Worm (Caenorhabditis elegans) whole organism, L1 larva: ENCODE measurements around the gene fbxb-108.

ENCODE experiments used
- C16A3.4 ChIP-seq: fragments of 150-350 bp; optimal IDR thresholded peaks from 2 replicates; lab custom pipeline; 2014; ENCODE audit warnings: missing biosample characterization, missing genetic modification characterization
- alr-1 ChIP-seq: fragments of 200-800 bp; sonication (Bioruptor generic); optimal IDR thresholded peaks from 2 replicates; lab custom pipeline; 2018; ENCODE audit warnings: borderline replicate concordance, mild to moderate bottlenecking, missing genetic modification characterization, missing compliant biosample characterization
- ceh-82 ChIP-seq, 3 experiments: fragments of 150-350 bp in 1 of 3; sonication (generic microtip) in 2 of 3; optimal IDR thresholded peaks; 2 replicates each; lab custom pipeline; 2014 to 2017; ENCODE audit warnings: missing biosample characterization in 3 of 3, missing genetic modification characterization in 3 of 3
- ceh-88 ChIP-seq: fragments of 200-800 bp; sonication (Bioruptor generic); IDR thresholded peaks from 2 replicates; pipeline ENCODE4 v1.3.6; 2022; ENCODE audit warnings: missing genetic modification characterization, missing compliant biosample characterization
- ces-1 ChIP-seq: fragments of 150-350 bp; optimal IDR thresholded peaks from 2 replicates; lab custom pipeline; 2014; ENCODE audit warnings: missing biosample characterization, missing genetic modification reagents, missing genetic modification characterization
- dsc-1 ChIP-seq: sonication (generic microtip); optimal IDR thresholded peaks from 2 replicates; lab custom pipeline; 2016; ENCODE audit warnings: mild to moderate bottlenecking, missing genetic modification characterization, missing compliant biosample characterization
- efl-1 ChIP-seq, 4 experiments: fragments of 150-350 bp; optimal IDR thresholded peaks in 3 of 4; peaks in 1 of 4; 1 replicate in 1 of 4; 2 replicates in 3 of 4; lab custom pipeline; 2014; ENCODE audit warnings: missing biosample characterization in 2 of 4, missing genetic modification characterization in 2 of 4, missing genetic modification reagents in 2 of 4
- efl-3 ChIP-seq: fragments of 200-800 bp; sonication (Bioruptor generic); optimal IDR thresholded peaks from 2 replicates; lab custom pipeline; 2018; ENCODE audit warnings: mild to moderate bottlenecking, missing genetic modification characterization, missing compliant biosample characterization
- egl-13 ChIP-seq: sonication (generic microtip); optimal IDR thresholded peaks from 2 replicates; lab custom pipeline; 2016; ENCODE audit warnings: missing genotype, missing genetic modification reagents, missing genetic modification characterization, missing compliant biosample characterization
- egl-27 ChIP-seq, 2 experiments: fragments of 150-350 bp in 1 of 2; sonication (generic microtip); optimal IDR thresholded peaks; 3 replicates each; lab custom pipeline; 2017 to 2018; ENCODE audit warnings: missing biosample characterization in 2 of 2, missing genetic modification characterization in 2 of 2, missing genetic modification reagents in 2 of 2
- elt-3 ChIP-seq, 6 experiments: fragments of 150-350 bp in 1 of 6; sonication (generic microtip); optimal IDR thresholded peaks; 2 replicates each; lab custom pipeline; 2017 to 2018; ENCODE audit warnings: missing biosample characterization in 6 of 6, missing genetic modification characterization in 6 of 6, inconsistent platforms in 1 of 6
- fkh-10 ChIP-seq: sonication (generic microtip); optimal IDR thresholded peaks from 2 replicates; lab custom pipeline; 2017; ENCODE audit warnings: missing biosample characterization, missing genetic modification reagents, missing genetic modification characterization
- fkh-4 ChIP-seq: sonication (generic microtip); optimal IDR thresholded peaks from 2 replicates; lab custom pipeline; 2016; ENCODE audit warnings: missing compliant biosample characterization, missing genetic modification characterization, borderline replicate concordance
- hlh-4 ChIP-seq: sonication (generic microtip); optimal IDR thresholded peaks from 2 replicates; lab custom pipeline; 2016; ENCODE audit warnings: mild to moderate bottlenecking, missing genetic modification characterization, missing compliant biosample characterization
- isw-1 ChIP-seq: fragments of 200-800 bp; sonication (Bioruptor generic); IDR thresholded peaks from 2 replicates; pipeline ENCODE4 v1.3.6; 2022; ENCODE audit warnings: missing genetic modification characterization, missing compliant biosample characterization
- jun-1 ChIP-seq: fragments of 150-350 bp; optimal IDR thresholded peaks from 2 replicates; lab custom pipeline; 2014; ENCODE audit warnings: missing biosample characterization, missing genetic modification reagents, missing genetic modification characterization
- lin-14 ChIP-seq: fragments of 200-800 bp; sonication (Bioruptor generic); optimal IDR thresholded peaks from 2 replicates; lab custom pipeline; 2018; ENCODE audit warnings: mild to moderate bottlenecking, missing genetic modification characterization, moderate library complexity, missing compliant biosample characterization
- lin-15B ChIP-seq: fragments of 150-350 bp; sonication (generic microtip); optimal IDR thresholded peaks from 3 replicates; lab custom pipeline; 2014; ENCODE audit warnings: missing biosample characterization, missing genetic modification characterization
- lir-3 ChIP-seq: sonication (generic microtip); optimal IDR thresholded peaks from 2 replicates; lab custom pipeline; 2016; ENCODE audit warnings: mild to moderate bottlenecking, missing genetic modification characterization, moderate library complexity, missing compliant biosample characterization; ENCODE audit not compliant: poor library complexity
- mab-9 ChIP-seq: fragments of 200-800 bp; sonication (Bioruptor generic); IDR thresholded peaks from 2 replicates; pipeline ENCODE4 v1.3.6; 2022; ENCODE audit warnings: missing genetic modification reagents, missing genetic modification characterization, missing compliant biosample characterization
- mep-1 ChIP-seq: fragments of 150-350 bp; optimal IDR thresholded peaks from 2 replicates; lab custom pipeline; 2014; ENCODE audit warnings: missing biosample characterization, missing genetic modification characterization
- nhr-11 ChIP-seq: fragments of 150-350 bp; optimal IDR thresholded peaks from 2 replicates; lab custom pipeline; 2014; ENCODE audit warnings: missing biosample characterization, missing genetic modification characterization
- nhr-19 ChIP-seq: fragments of 200-800 bp; sonication (Bioruptor generic); conservative IDR thresholded peaks from 2 replicates; pipeline ENCODE4 v1.3.6; 2022; ENCODE audit warnings: missing genetic modification characterization, missing compliant biosample characterization
- nhr-237 ChIP-seq: fragments of 150-350 bp; optimal IDR thresholded peaks from 2 replicates; lab custom pipeline; 2014; ENCODE audit warnings: missing biosample characterization, missing genetic modification characterization
- nhr-28 ChIP-seq: fragments of 150-350 bp; optimal IDR thresholded peaks from 2 replicates; lab custom pipeline; 2014; ENCODE audit warnings: missing biosample characterization, missing genetic modification characterization
- nhr-47 ChIP-seq: sonication (generic microtip); optimal IDR thresholded peaks from 2 replicates; lab custom pipeline; 2016; ENCODE audit warnings: mild to moderate bottlenecking, missing genetic modification characterization, moderate library complexity, missing compliant biosample characterization
- nhr-77 ChIP-seq: fragments of 150-350 bp; optimal IDR thresholded peaks from 2 replicates; lab custom pipeline; 2014; ENCODE audit warnings: missing biosample characterization, missing genetic modification characterization
- nhr-84 ChIP-seq: sonication (generic microtip); optimal IDR thresholded peaks from 2 replicates; lab custom pipeline; 2017; ENCODE audit warnings: missing biosample characterization, missing genetic modification characterization
- nhr-90 ChIP-seq: sonication (generic microtip); optimal IDR thresholded peaks from 2 replicates; lab custom pipeline; 2016; ENCODE audit warnings: mild to moderate bottlenecking, missing genetic modification characterization, missing compliant biosample characterization; ENCODE audit not compliant: poor library complexity
- pax-3 ChIP-seq: fragments of 200-800 bp; sonication (Bioruptor generic); optimal IDR thresholded peaks from 2 replicates; lab custom pipeline; 2018; ENCODE audit warnings: mild to moderate bottlenecking, missing genetic modification characterization, moderate library complexity, missing compliant biosample characterization
- pqm-1 ChIP-seq: sonication (generic microtip); optimal IDR thresholded peaks from 3 replicates; lab custom pipeline; 2017; ENCODE audit warnings: missing biosample characterization, missing genetic modification characterization
- skn-1 ChIP-seq: fragments of 150-350 bp; optimal IDR thresholded peaks from 2 replicates; lab custom pipeline; 2014; ENCODE audit warnings: missing biosample characterization, missing genetic modification characterization
- unc-86 ChIP-seq: sonication (generic microtip); optimal IDR thresholded peaks from 2 replicates; lab custom pipeline; 2016; ENCODE audit warnings: missing genetic modification characterization, missing compliant biosample characterization
- ztf-4 ChIP-seq: fragments of 150-350 bp; optimal IDR thresholded peaks from 2 replicates; lab custom pipeline; 2014; ENCODE audit warnings: missing biosample characterization, missing genetic modification characterization

fbxb-108 gene

DNA sequence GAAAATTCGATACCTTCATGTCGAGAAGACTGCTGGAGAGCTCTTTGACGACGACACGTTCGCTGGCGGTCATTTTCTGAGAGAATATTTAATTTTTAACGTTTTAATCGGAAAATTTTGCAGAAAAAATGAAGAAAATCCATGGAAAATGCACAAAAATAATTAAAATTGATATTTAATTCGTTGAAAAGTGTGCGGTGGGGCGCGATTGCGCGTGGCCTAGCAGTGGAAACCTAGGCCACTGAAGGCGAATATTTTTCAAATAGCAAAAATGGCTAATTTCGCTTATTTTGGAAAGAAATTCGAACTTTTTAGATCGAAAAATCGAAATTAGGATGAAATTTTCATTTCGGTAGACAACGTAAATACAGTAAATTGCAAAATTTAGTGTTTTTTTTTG lies 12.2 kb upstream of the fbxb-108 start, which contains the start of gene F29A7.6 (continued):
- TF ChIP-seq lin-14 (GFP tag; lab: Kevin White, UChicago) (peak; percentile 78), lin-15B (tag; lab: Kevin White, UChicago) (peak; percentile 60), nhr-84 (tag; lab: Kevin White, UChicago) (no peak), ztf-4 (no peak), hlh-4 (tag; lab: Kevin White, UChicago) (no peak), pax-3 (tag; lab: Kevin White, UChicago) (peak; percentile 69), ces-1 (GFP tag; lab: Kevin White, UChicago) (no peak)

DNA sequence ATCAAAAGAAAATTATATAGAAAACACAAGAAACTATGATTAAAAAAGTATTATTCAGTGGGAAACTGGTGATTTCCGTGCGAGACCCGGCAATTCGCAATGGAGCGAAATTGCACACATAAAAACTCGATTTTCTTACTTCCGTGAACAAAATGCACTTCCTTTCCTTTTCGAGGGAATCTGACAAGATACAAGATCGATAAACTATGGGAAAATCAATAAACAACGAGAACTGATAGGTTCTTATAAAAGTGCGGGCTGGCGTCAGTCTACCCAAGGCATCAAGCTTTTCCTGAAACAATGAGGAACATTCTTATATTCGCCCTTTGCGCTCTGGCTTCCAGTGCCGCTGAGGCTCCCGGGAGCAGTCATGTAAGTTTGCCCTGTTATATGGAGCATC lies 11.8 kb upstream of the fbxb-108 start, which contains the start of gene F29A7.3:
TSS of gene F29A7.3 (plus strand) at position 301 of the 400 bp plus-strand sequence.
- no peak for TF ChIP-seq nhr-237 (tag; lab: Kevin White, UChicago)
- TF ChIP-seq unc-86 (tag; lab: Kevin White, UChicago) = no peak
- no peak for TF ChIP-seq nhr-11 (tag; lab: Kevin White, UChicago)
- TF ChIP-seq jun-1 = no peak
- no peak for TF ChIP-seq egl-27 (tag; optimal IDR thresholded peaks at IDR 0.05; lab: Kevin White, UChicago)
- no peak for TF ChIP-seq C16A3.4 (tag; lab: Kevin White, UChicago)
- TF ChIP-seq alr-1 (tag; lab: Kevin White, UChicago) = no peak
- no peak for TF ChIP-seq nhr-19
- TF ChIP-seq pqm-1 = no peak

- TF ChIP-seq unc-86 (tag; lab: Kevin White, UChicago) = no peak
- TF ChIP-seq fkh-4 = no peak
- TF ChIP-seq egl-27 (tag; optimal IDR thresholded peaks at IDR 0.05; lab: Kevin White, UChicago) = no peak
- TF ChIP-seq mep-1 (tag; lab: Kevin White, UChicago) = no peak
- TF ChIP-seq lir-3 (tag; lab: Kevin White, UChicago) = no peak
- TF ChIP-seq nhr-28 (tag; lab: Kevin White, UChicago) = no peak
- TF ChIP-seq nhr-19 = no peak
- no peak for TF ChIP-seq isw-1 (GFP tag; lab: Robert Waterston, UW)
- no peak for TF ChIP-seq elt-3 (tag; optimal IDR thresholded peaks at IDR 0.05; lab: Kevin White, UChicago)
- no peak for TF ChIP-seq nhr-90
- TF ChIP-seq C16A3.4 (tag; lab: Kevin White, UChicago) = no peak
- TF ChIP-seq ceh-88 (GFP tag; lab: Robert Waterston, UW) = no peak
- TF ChIP-seq mab-9 (GFP tag; lab: Robert Waterston, UW) = no peak
- no peak for TF ChIP-seq ceh-82 (tag; optimal IDR thresholded peaks at IDR 0.05; lab: Kevin White, UChicago)
- no peak for TF ChIP-seq fkh-10
Measured at ce11 chrII:2754595-2754994, 10.2 kb upstream of the fbxb-108 start.

DNA sequence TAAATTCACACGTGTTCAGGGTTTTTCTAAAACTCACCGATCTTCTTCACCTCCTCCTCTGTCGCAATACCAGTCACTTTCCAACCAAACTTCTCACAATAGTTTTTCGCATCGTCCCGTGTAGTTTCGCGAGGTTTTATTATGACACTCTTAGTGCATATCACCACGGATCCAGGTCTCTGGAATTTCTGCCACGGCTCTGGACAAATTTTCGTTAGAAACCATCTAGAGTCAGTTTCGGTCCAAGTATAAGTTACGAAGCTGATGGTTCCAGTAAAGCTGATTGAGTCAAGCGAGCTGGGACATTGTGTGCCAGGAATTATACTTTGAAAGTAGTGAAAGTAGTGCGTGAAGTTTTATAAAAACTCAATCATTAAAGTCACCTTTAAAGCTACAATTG lies 8.4 kb upstream of the fbxb-108 start:
- TF ChIP-seq fkh-4 (no peak), nhr-77 (tag; lab: Kevin White, UChicago) (no peak), nhr-237 (tag; lab: Kevin White, UChicago) (no peak), dsc-1 (no peak), egl-13 (tag; lab: Kevin White, UChicago) (no peak), skn-1 (tag; lab: Kevin White, UChicago) (no peak)
- TF ChIP-seq, all 84 proteins: peak for 0

ce11 chrII:2757954-2758353 lies 6.8 kb upstream of the fbxb-108 start, which contains the start of gene F29A7.8:
TSS of gene F29A7.8 (minus strand) at chrII:2758054.
- TF ChIP-seq efl-1 (optimal IDR thresholded peaks at IDR 0.05; lab: Kevin White, UChicago) = no peak
- TF ChIP-seq efl-1 (GFP tag; optimal IDR thresholded peaks at IDR 0.05 in 1 of 2; lab: Kevin White, UChicago) = peak in 1 of 2 experiments; percentile 22
- no peak for TF ChIP-seq nhr-47 (tag; lab: Kevin White, UChicago)
- TF ChIP-seq efl-3 (GFP tag; lab: Kevin White, UChicago) = no peak
